Worm (Caenorhabditis elegans) whole organism, L2 larva: Measurements from ENCODE around the gene umps-1.

Experiments used
- F13H6.1 ChIP-seq: sonication (generic microtip); optimal IDR thresholded peaks from 2 replicates; lab custom pipeline; 2016; ENCODE audit warnings: missing genetic modification characterization, missing compliant biosample characterization
- Y55F3AM.14 ChIP-seq: fragments of 200-800 bp; sonication (Bioruptor generic); optimal IDR thresholded peaks from 2 replicates; lab custom pipeline; 2018; ENCODE audit warnings: mild to moderate bottlenecking, missing genetic modification characterization, missing compliant biosample characterization
- ZK546.5 ChIP-seq: sonication (generic microtip); optimal IDR thresholded peaks from 2 replicates; lab custom pipeline; 2017; ENCODE audit warnings: missing biosample characterization, missing genetic modification characterization
- alr-1 ChIP-seq: fragments of 150-350 bp; optimal IDR thresholded peaks from 2 replicates; lab custom pipeline; 2014; ENCODE audit warnings: missing biosample characterization, missing genetic modification characterization
- ama-1 ChIP-seq: fragments of 150-350 bp; optimal IDR thresholded peaks from 2 replicates; lab custom pipeline; 2018; ENCODE audit warnings: inconsistent platforms
- blmp-1 ChIP-seq: sonication (generic microtip); optimal IDR thresholded peaks from 2 replicates; lab custom pipeline; 2017; ENCODE audit warnings: missing genetic modification characterization, mild to moderate bottlenecking, missing compliant biosample characterization, antibody characterized with exemption, moderate library complexity; ENCODE audit not compliant: insufficient read depth
- ceh-16 ChIP-seq: fragments of 150-350 bp; optimal IDR thresholded peaks from 2 replicates; lab custom pipeline; 2014; ENCODE audit warnings: missing biosample characterization, missing genetic modification characterization
- ceh-82 ChIP-seq: fragments of 150-350 bp; optimal IDR thresholded peaks from 2 replicates; lab custom pipeline; 2014; ENCODE audit warnings: missing biosample characterization, missing genetic modification characterization
- crh-2 ChIP-seq: sonication (generic microtip); optimal IDR thresholded peaks from 2 replicates; lab custom pipeline; 2017; ENCODE audit warnings: missing biosample characterization, missing genetic modification characterization
- egl-27 ChIP-seq: sonication (generic microtip); optimal IDR thresholded peaks from 3 replicates; lab custom pipeline; 2017; ENCODE audit warnings: missing biosample characterization, missing genetic modification reagents, missing genetic modification characterization
- elt-1 ChIP-seq: fragments of 150-350 bp; optimal IDR thresholded peaks from 2 replicates; lab custom pipeline; 2014; ENCODE audit warnings: missing biosample characterization, missing genetic modification characterization
- elt-3 ChIP-seq: sonication (generic microtip); optimal IDR thresholded peaks from 2 replicates; lab custom pipeline; 2017; ENCODE audit warnings: missing biosample characterization, missing genetic modification characterization
- fos-1 ChIP-seq: fragments of 150-350 bp; optimal IDR thresholded peaks from 2 replicates; lab custom pipeline; 2014; ENCODE audit warnings: missing biosample characterization, missing genetic modification characterization
- gmeb-1 ChIP-seq: fragments of 150-350 bp; optimal IDR thresholded peaks from 2 replicates; lab custom pipeline; 2014; ENCODE audit warnings: missing biosample characterization, missing genetic modification characterization
- lin-13 ChIP-seq: fragments of 150-350 bp; optimal IDR thresholded peaks from 2 replicates; lab custom pipeline; 2014; ENCODE audit warnings: missing biosample characterization, missing genetic modification reagents, missing genetic modification characterization
- mab-5 ChIP-seq: fragments of 150-350 bp; optimal IDR thresholded peaks from 2 replicates; lab custom pipeline; 2014; ENCODE audit warnings: missing biosample characterization, missing genetic modification characterization
- mdl-1 ChIP-seq, 2 experiments: fragments of 150-350 bp in 1 of 2; sonication (generic microtip) in 1 of 2; optimal IDR thresholded peaks; 2 replicates each; lab custom pipeline; 2017; ENCODE audit warnings: missing biosample characterization in 2 of 2, missing genetic modification characterization in 2 of 2
- nhr-10 ChIP-seq: sonication (generic microtip); optimal IDR thresholded peaks from 2 replicates; lab custom pipeline; 2017; ENCODE audit warnings: missing biosample characterization, missing genetic modification characterization
- nhr-11 ChIP-seq: fragments of 150-350 bp; optimal IDR thresholded peaks from 2 replicates; lab custom pipeline; 2014; ENCODE audit warnings: missing biosample characterization, missing genetic modification characterization
- nhr-12 ChIP-seq: fragments of 150-350 bp; optimal IDR thresholded peaks from 2 replicates; lab custom pipeline; 2014; ENCODE audit warnings: missing biosample characterization, missing genetic modification characterization
- nhr-129 ChIP-seq: fragments of 150-350 bp; optimal IDR thresholded peaks from 2 replicates; lab custom pipeline; 2014; ENCODE audit warnings: missing biosample characterization, missing genetic modification characterization
- nhr-21 ChIP-seq: fragments of 150-350 bp; optimal IDR thresholded peaks from 2 replicates; lab custom pipeline; 2014; ENCODE audit warnings: missing biosample characterization, missing genetic modification characterization
- nhr-23 ChIP-seq: fragments of 150-350 bp; optimal IDR thresholded peaks from 2 replicates; lab custom pipeline; 2014; ENCODE audit warnings: missing biosample characterization, missing genetic modification reagents, missing genetic modification characterization
- nhr-237 ChIP-seq: fragments of 150-350 bp; optimal IDR thresholded peaks from 2 replicates; lab custom pipeline; 2014; ENCODE audit warnings: missing biosample characterization, missing genetic modification characterization
- nhr-25 ChIP-seq: fragments of 150-350 bp; sonication (generic microtip); optimal IDR thresholded peaks from 3 replicates; lab custom pipeline; 2014; ENCODE audit warnings: missing biosample characterization, missing genetic modification characterization
- nhr-6 ChIP-seq: fragments of 150-350 bp; optimal IDR thresholded peaks from 2 replicates; lab custom pipeline; 2014; ENCODE audit warnings: missing biosample characterization, missing genetic modification characterization
- nhr-77 ChIP-seq: fragments of 150-350 bp; optimal IDR thresholded peaks from 2 replicates; lab custom pipeline; 2014; ENCODE audit warnings: missing biosample characterization, missing genetic modification characterization
- peb-1 ChIP-seq: fragments of 150-350 bp; optimal IDR thresholded peaks from 2 replicates; lab custom pipeline; 2014; ENCODE audit warnings: missing biosample characterization, missing genetic modification characterization
- sem-4 ChIP-seq: fragments of 150-350 bp; optimal IDR thresholded peaks from 2 replicates; lab custom pipeline; 2014; ENCODE audit warnings: missing biosample characterization, missing genetic modification reagents, missing genetic modification characterization
- skn-1 ChIP-seq: sonication (generic microtip); optimal IDR thresholded peaks from 2 replicates; lab custom pipeline; 2017; ENCODE audit warnings: missing biosample characterization, missing genetic modification characterization
- sma-3 ChIP-seq: sonication (generic microtip); optimal IDR thresholded peaks from 2 replicates; lab custom pipeline; 2016; ENCODE audit warnings: missing genetic modification reagents, missing genetic modification characterization, missing compliant biosample characterization
- sma-9 ChIP-seq, 2 experiments: fragments of 150-350 bp in 1 of 2; sonication (generic microtip) in 1 of 2; optimal IDR thresholded peaks; 2 replicates each; lab custom pipeline; 2014 to 2016; ENCODE audit warnings: missing genetic modification characterization in 2 of 2, mild to moderate bottlenecking in 1 of 2, missing biosample characterization in 1 of 2, missing compliant biosample characterization in 1 of 2, missing genetic modification reagents in 1 of 2, moderate library complexity in 1 of 2
- snpc-4 ChIP-seq: fragments of 150-350 bp; optimal IDR thresholded peaks from 2 replicates; lab custom pipeline; 2014; ENCODE audit warnings: missing biosample characterization, missing genetic modification characterization
- unc-39 ChIP-seq: fragments of 150-350 bp; optimal IDR thresholded peaks from 2 replicates; lab custom pipeline; 2014; ENCODE audit warnings: missing biosample characterization, missing genetic modification characterization
- unc-55 ChIP-seq: fragments of 150-350 bp; sonication (generic microtip); optimal IDR thresholded peaks from 3 replicates; lab custom pipeline; 2014; ENCODE audit warnings: missing biosample characterization, missing genetic modification reagents, missing genetic modification characterization
- unc-62 ChIP-seq: fragments of 150-350 bp; optimal IDR thresholded peaks from 2 replicates; lab custom pipeline; 2014; ENCODE audit warnings: missing biosample characterization, missing genetic modification reagents, missing genetic modification characterization
- zag-1 ChIP-seq: fragments of 150-350 bp; optimal IDR thresholded peaks from 2 replicates; lab custom pipeline; 2014; ENCODE audit warnings: missing biosample characterization, missing genetic modification characterization
- ztf-1 ChIP-seq: fragments of 200-800 bp; sonication (Bioruptor generic); conservative IDR thresholded peaks from 2 replicates; pipeline ENCODE4 v1.3.6; 2022; ENCODE audit warnings: missing genetic modification characterization, missing compliant biosample characterization
- ztf-11 ChIP-seq: sonication (generic microtip); optimal IDR thresholded peaks from 2 replicates; lab custom pipeline; 2017; ENCODE audit warnings: missing biosample characterization, missing genetic modification characterization
- ztf-4 ChIP-seq: fragments of 150-350 bp; optimal IDR thresholded peaks from 2 replicates; lab custom pipeline; 2014; ENCODE audit warnings: missing biosample characterization, missing genetic modification characterization

umps-1 gene

ce11 chrIII:10329811-10330210 lies 27.6 kb downstream of the umps-1 start (continued):
- TF ChIP-seq nhr-237 (tag; lab: Kevin White, UChicago) (no peak), nhr-129 (tag; lab: Kevin White, UChicago) (peak; percentile 22), nhr-77 (tag; lab: Kevin White, UChicago) (no peak), sma-9 (GFP tag; optimal IDR thresholded peaks at IDR 0.05; lab: Kevin White, UChicago) (peak; percentile 33), sma-9 (tag; optimal IDR thresholded peaks at IDR 0.05; lab: Kevin White, UChicago) (no peak), mdl-1 (tag; optimal IDR thresholded peaks at IDR 0.05; lab: Kevin White, UChicago) (no peak), nhr-23 (tag; lab: Kevin White, UChicago) (no peak), ceh-82 (no peak), ztf-1 (GFP tag; lab: Robert Waterston, UW) (no peak), ztf-4 (no peak)

ce11 chrIII:10328565-10329541 lies 28.6 kb downstream of the umps-1 start:
- TF ChIP-seq blmp-1 (no peak), sma-3 (GFP tag; lab: Kevin White, UChicago) (peak; percentile 0), peb-1 (tag; lab: Kevin White, UChicago) (no peak), nhr-10 (tag; lab: Kevin White, UChicago) (no peak), gmeb-1 (tag; lab: Kevin White, UChicago) (no peak), nhr-6 (tag; lab: Kevin White, UChicago) (peak; percentile 1), fos-1 (peak; percentile 38), nhr-129 (tag; lab: Kevin White, UChicago) (peak; percentile 10), ztf-4 (no peak), ama-1 (lab: Kevin White, UChicago) (peak; percentile 31), ZK546.5 (tag; lab: Kevin White, UChicago) (no peak), nhr-237 (tag; lab: Kevin White, UChicago) (no peak), nhr-25 (tag; lab: Kevin White, UChicago) (peak; percentile 27)

- TF ChIP-seq nhr-25 (tag; lab: Kevin White, UChicago) (no peak), egl-27 (no peak), nhr-21 (tag; lab: Kevin White, UChicago) (no peak), unc-39 (tag; lab: Kevin White, UChicago) (no peak), unc-62 (GFP tag; lab: Kevin White, UChicago) (no peak), blmp-1 (no peak), unc-55 (GFP tag; lab: Kevin White, UChicago) (no peak), mab-5 (tag; lab: Kevin White, UChicago) (no peak), nhr-23 (tag; lab: Kevin White, UChicago) (no peak), sem-4 (tag; lab: Kevin White, UChicago) (no peak), nhr-11 (tag; lab: Kevin White, UChicago) (no peak), crh-2 (tag; lab: Kevin White, UChicago) (no peak), peb-1 (tag; lab: Kevin White, UChicago) (no peak), ztf-4 (no peak), zag-1 (no peak), skn-1 (tag; lab: Kevin White, UChicago) (no peak)
These were observed 31.1 kb downstream of the umps-1 start for ce11 chrIII:10326327-10326726.

- TF ChIP-seq nhr-6 (tag; lab: Kevin White, UChicago): no peak
- TF ChIP-seq unc-55 (GFP tag; lab: Kevin White, UChicago): peak; percentile 5
- TF ChIP-seq, all 48 proteins: peak for 1
These were observed 36.7 kb downstream of the umps-1 start, which contains the start of gene sas-7 for ce11 chrIII:10320788-10321187. Gene sas-7, plus strand, starts transcription at chrIII:10321019.

- no peak for TF ChIP-seq sma-9 (GFP tag; optimal IDR thresholded peaks at IDR 0.05; lab: Kevin White, UChicago)
- no peak for TF ChIP-seq sma-9 (tag; optimal IDR thresholded peaks at IDR 0.05; lab: Kevin White, UChicago)
- no peak for TF ChIP-seq elt-1
- TF ChIP-seq ceh-82: no peak
- no peak for TF ChIP-seq unc-62 (GFP tag; lab: Kevin White, UChicago)
- no peak for TF ChIP-seq elt-3 (tag; lab: Kevin White, UChicago)
- no peak for TF ChIP-seq Y55F3AM.14 (GFP tag; lab: Kevin White, UChicago)
- TF ChIP-seq F13H6.1 (tag; lab: Kevin White, UChicago): peak; percentile 35
- no peak for TF ChIP-seq ztf-11
- TF ChIP-seq snpc-4 (tag; lab: Kevin White, UChicago): no peak
- TF ChIP-seq nhr-12: no peak
- TF ChIP-seq nhr-21 (tag; lab: Kevin White, UChicago): peak; percentile 4
- TF ChIP-seq nhr-237 (tag; lab: Kevin White, UChicago): no peak
- no peak for TF ChIP-seq nhr-77 (tag; lab: Kevin White, UChicago)
- no peak for TF ChIP-seq alr-1 (tag; lab: Kevin White, UChicago)
- TF ChIP-seq mdl-1 (tag; optimal IDR thresholded peaks at IDR 0.05; lab: Kevin White, UChicago): no peak
- TF ChIP-seq ceh-16 (tag; lab: Kevin White, UChicago): no peak
- no peak for TF ChIP-seq nhr-11 (tag; lab: Kevin White, UChicago)
- TF ChIP-seq fos-1: peak; percentile 35
- peak; percentile 96 for TF ChIP-seq crh-2 (tag; lab: Kevin White, UChicago)
- TF ChIP-seq nhr-10 (tag; lab: Kevin White, UChicago): no peak
- TF ChIP-seq gmeb-1 (tag; lab: Kevin White, UChicago): peak; percentile 16
- peak; percentile 66 for TF ChIP-seq zag-1
- TF ChIP-seq nhr-25 (tag; lab: Kevin White, UChicago): no peak
- no peak for TF ChIP-seq nhr-23 (tag; lab: Kevin White, UChicago)
- no peak for TF ChIP-seq peb-1 (tag; lab: Kevin White, UChicago)
- peak; percentile 60 for TF ChIP-seq lin-13 (GFP tag; lab: Kevin White, UChicago)
These were observed 38.7 kb downstream of the umps-1 start, which contains the start of gene unc-69 for ce11 chrIII:10318755-10319154. Gene unc-69, plus strand, starts transcription at chrIII:10318939.
